Worm (Caenorhabditis elegans): Measurements from ENCODE around the gene W07G4.8.

The W07G4.8 gene

DNA sequence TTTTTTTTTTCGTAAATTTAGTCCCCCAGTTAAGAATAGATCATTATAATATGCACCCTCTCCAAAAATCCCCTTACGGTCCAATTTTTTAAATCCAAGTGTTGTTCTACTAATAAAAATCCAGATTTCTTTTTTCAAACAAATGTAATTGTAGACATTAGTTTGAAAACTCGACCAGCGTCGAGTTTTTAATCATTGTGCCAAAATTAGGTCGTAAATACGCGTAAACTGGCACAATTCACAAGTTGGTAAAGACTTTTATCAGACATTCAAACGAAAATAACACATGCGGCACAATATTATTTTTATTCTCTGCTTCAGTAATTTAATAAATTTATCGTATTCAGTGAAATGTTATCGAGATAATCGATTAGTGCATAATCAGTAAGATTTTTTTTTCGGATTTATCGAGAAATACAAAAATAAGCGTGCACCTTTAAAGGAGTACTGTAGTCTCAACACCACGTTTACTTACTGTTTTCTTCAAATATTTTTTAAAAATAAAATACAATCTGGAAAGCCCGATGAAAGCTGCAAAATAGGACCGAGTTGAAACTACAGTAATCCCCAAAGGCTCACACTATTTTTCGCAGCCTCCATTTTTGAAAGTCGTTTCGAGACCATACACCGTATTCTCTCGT is 40.9 kb upstream of the W07G4.8 start, which contains the start of gene C34B4.4:
Gene C34B4.4, plus strand, starts transcription at position 276 of the 641 bp plus-strand sequence.
- TF ChIP-seq lsl-1 (GFP tag; optimal IDR thresholded peaks at IDR 0.05) (no peak), hmg-1.2 (GFP tag; IDR thresholded peaks at IDR 0.05) (no peak), T07F8.4 (tag; optimal IDR thresholded peaks at IDR 0.05) (no peak), akir-1 (GFP tag; optimal IDR thresholded peaks at IDR 0.05) (no peak), snpc-4 (GFP tag; optimal IDR thresholded peaks at IDR 0.05) (peak; percentile 26), snpc-4 (tag; optimal IDR thresholded peaks at IDR 0.05) (no peak), aptf-3 (GFP tag; IDR thresholded peaks at IDR 0.05) (no peak), lin-35 (GFP tag; optimal IDR thresholded peaks at IDR 0.05) (no peak), Y53F4B.3 (GFP tag; IDR thresholded peaks at IDR 0.05) (no peak), hrde-1 (tag; optimal IDR thresholded peaks at IDR 0.05; ENCODE audit: borderline replicate concordance) (no peak), ztf-26 (tag; optimal IDR thresholded peaks at IDR 0.05) (no peak), tlf-1 (GFP tag; optimal IDR thresholded peaks at IDR 0.05) (peak; percentile 37), chd-7 (tag; optimal IDR thresholded peaks at IDR 0.05) (peak; percentile 2), nfyb-1 (GFP tag; IDR thresholded peaks at IDR 0.05) (0 out of 2 replicates have a peak, but pooled peaks have one; percentile 47), F22D6.2 (tag; optimal IDR thresholded peaks at IDR 0.05) (peak; percentile 1), sdz-38 (tag; optimal IDR thresholded peaks at IDR 0.05) (no peak), Y53G8AR.9 (GFP tag; conservative IDR thresholded peaks at IDR 0.05) (no peak), bed-2 (GFP tag; IDR thresholded peaks at IDR 0.05) (no peak), unc-130 (GFP tag; optimal IDR thresholded peaks at IDR 0.05) (no peak), mxl-1 (tag; optimal IDR thresholded peaks at IDR 0.05) (no peak), hmg-20 (GFP tag; IDR thresholded peaks at IDR 0.05) (no peak), dpff-1 (tag; optimal IDR thresholded peaks at IDR 0.05) (no peak), Y79H2A.3 (GFP tag; conservative IDR thresholded peaks at IDR 0.05) (no peak), nhr-90 (tag; optimal IDR thresholded peaks at IDR 0.05) (no peak), K12H6.12 (tag; optimal IDR thresholded peaks at IDR 0.05) (peak; percentile 47), athp-1 (tag; optimal IDR thresholded peaks at IDR 0.05) (peak; percentile 15), F49E8.2 (tag; optimal IDR thresholded peaks at IDR 0.05; ENCODE audit: insufficient read depth) (no peak), B0336.3 (GFP tag; IDR thresholded peaks at IDR 0.05) (0 out of 2 replicates have a peak, but pooled peaks have one; percentile 13), F33H1.4 (GFP tag; IDR thresholded peaks at IDR 0.05) (no peak), nfya-1 (tag; optimal IDR thresholded peaks at IDR 0.05; ENCODE audit: borderline replicate concordance, insufficient read depth) (no peak), cebp-1 (GFP tag; IDR thresholded peaks at IDR 0.05) (no peak), cebp-1 (tag; optimal IDR thresholded peaks at IDR 0.05) (no peak), snpc-1.3 (tag; optimal IDR thresholded peaks at IDR 0.05; ENCODE audit: insufficient read depth) (peak; percentile 5), madf-10 (tag; optimal IDR thresholded peaks at IDR 0.05) (no peak), ztf-3 (GFP tag; optimal IDR thresholded peaks at IDR 0.05) (peak; percentile 24), F10E7.11 (tag; optimal IDR thresholded peaks at IDR 0.05) (peak; percentile 58), mcd-1 (GFP tag; IDR thresholded peaks at IDR 0.05) (no peak), ztf-6 (GFP tag; IDR thresholded peaks at IDR 0.05) (no peak), unc-62 (GFP tag; optimal IDR thresholded peaks at IDR 0.05) (no peak), zim-3 (tag; optimal IDR thresholded peaks at IDR 0.05) (peak; percentile 60), atf-7 (tag; optimal IDR thresholded peaks at IDR 0.05) (peak; percentile 41)

Measured in whole organism, young adult.